Worm (Caenorhabditis elegans): ENCODE results near the gene F54H12.2.

Gene F54H12.2

ce11 chrIII:7986585-7987171 lies 22.3 kb downstream of the F54H12.2 start, which contains the start of gene hrpk-2:
Gene hrpk-2 (plus strand): TSS chrIII:7987121.
- no peak for TF ChIP-seq M03D4.4 (tag; optimal IDR thresholded peaks at IDR 0.05)
- TF ChIP-seq elt-3 (tag; optimal IDR thresholded peaks at IDR 0.05) = no peak
- TF ChIP-seq ces-1 (GFP tag; optimal IDR thresholded peaks at IDR 0.05) = no peak
- TF ChIP-seq ceh-39 (tag; optimal IDR thresholded peaks at IDR 0.05) = no peak
- TF ChIP-seq nhr-12 (tag; optimal IDR thresholded peaks at IDR 0.05) = no peak
- TF ChIP-seq nhr-237 (tag; optimal IDR thresholded peaks at IDR 0.05) = no peak
- no peak for TF ChIP-seq ceh-83 (GFP tag; optimal IDR thresholded peaks at IDR 0.05)
- no peak for TF ChIP-seq bed-3 (GFP tag; optimal IDR thresholded peaks at IDR 0.05)
- TF ChIP-seq hlh-1 (tag; optimal IDR thresholded peaks at IDR 0.05) = no peak
- TF ChIP-seq zip-8 (tag; optimal IDR thresholded peaks at IDR 0.05) = no peak
- TF ChIP-seq drap-1 (GFP tag; optimal IDR thresholded peaks at IDR 0.05) = no peak
- TF ChIP-seq nhr-76 (tag; optimal IDR thresholded peaks at IDR 0.05) = no peak
- TF ChIP-seq unc-120 (tag; optimal IDR thresholded peaks at IDR 0.05; ENCODE audit: poor library complexity, severe bottlenecking) = no peak
- TF ChIP-seq mep-1 (tag; optimal IDR thresholded peaks at IDR 0.05) = no peak
- no peak for TF ChIP-seq lin-13 (tag; optimal IDR thresholded peaks at IDR 0.05)

DNA sequence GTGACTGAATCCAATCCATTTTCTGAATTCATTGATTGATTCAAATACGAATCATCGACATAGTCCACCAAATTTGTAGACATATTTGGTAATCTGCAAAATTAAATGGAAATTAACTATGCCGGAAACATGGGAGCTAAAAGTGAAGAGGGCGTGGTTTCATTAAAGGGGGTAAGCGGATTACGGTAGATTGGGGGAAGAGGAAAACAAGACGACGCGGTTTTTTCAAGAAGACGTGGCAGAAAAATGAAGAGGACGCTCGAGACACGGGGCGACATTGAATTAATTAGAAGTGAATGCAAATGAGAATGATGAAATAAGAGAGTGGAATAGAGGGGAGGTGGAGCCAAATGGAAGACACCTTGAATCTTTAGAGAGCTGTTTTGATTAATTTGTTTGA lies 32.0 kb downstream of the F54H12.2 start, which contains the start of gene npr-17:
TSS of gene npr-17 (minus strand) at position 101 of the 400 bp plus-strand sequence.
- no peak for TF ChIP-seq lin-32 (GFP tag; optimal IDR thresholded peaks at IDR 0.05)
- no peak for TF ChIP-seq nhr-2 (tag; optimal IDR thresholded peaks at IDR 0.05)
- TF ChIP-seq unc-120 (tag; optimal IDR thresholded peaks at IDR 0.05; ENCODE audit: poor library complexity, severe bottlenecking) = no peak
- TF ChIP-seq snpc-4 (tag; optimal IDR thresholded peaks at IDR 0.05) = no peak
- TF ChIP-seq sptf-1 (tag; optimal IDR thresholded peaks at IDR 0.05) = no peak
- no peak for TF ChIP-seq ham-2 (GFP tag; optimal IDR thresholded peaks at IDR 0.05)
- TF ChIP-seq zip-8 (tag; optimal IDR thresholded peaks at IDR 0.05) = no peak
- TF ChIP-seq nhr-76 (tag; optimal IDR thresholded peaks at IDR 0.05) = no peak
- TF ChIP-seq nhr-28 (tag; optimal IDR thresholded peaks at IDR 0.05) = no peak
- no peak for TF ChIP-seq ztf-11 (tag; optimal IDR thresholded peaks at IDR 0.05)
- TF ChIP-seq ceh-39 (tag; optimal IDR thresholded peaks at IDR 0.05) = no peak
- no peak for TF ChIP-seq unc-62 (GFP tag; optimal IDR thresholded peaks at IDR 0.05)

ce11 chrIII:7997447-7998046 lies 33.2 kb downstream of the F54H12.2 start:
- no peak for TF ChIP-seq nhr-12 (tag; optimal IDR thresholded peaks at IDR 0.05)
- no peak for TF ChIP-seq hlh-1 (tag; optimal IDR thresholded peaks at IDR 0.05)
- no peak for TF ChIP-seq nhr-2 (tag; optimal IDR thresholded peaks at IDR 0.05)
- no peak for TF ChIP-seq M03D4.4 (tag; optimal IDR thresholded peaks at IDR 0.05)

DNA sequence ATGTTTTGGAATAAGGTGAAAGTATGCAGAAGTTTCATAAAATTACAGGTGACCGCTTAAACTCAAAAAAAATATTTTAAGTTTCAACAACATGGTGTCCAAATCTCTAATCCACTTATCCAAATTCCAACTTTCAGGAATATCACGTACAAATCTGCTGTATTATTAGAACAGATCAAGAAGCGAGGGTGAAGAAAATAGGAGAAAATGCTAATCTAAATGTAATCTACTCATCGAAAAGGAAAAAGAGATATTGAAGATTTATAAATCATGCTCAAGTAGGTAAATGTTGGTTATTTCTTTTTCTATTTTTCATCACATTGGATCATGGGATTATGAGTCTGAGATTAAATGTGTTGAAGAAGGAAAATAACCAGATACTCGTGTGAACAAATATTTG lies 37.2 kb downstream of the F54H12.2 start:
- TF ChIP-seq sptf-1 (tag; optimal IDR thresholded peaks at IDR 0.05) (no peak), ceh-39 (tag; optimal IDR thresholded peaks at IDR 0.05) (no peak), nhr-12 (tag; optimal IDR thresholded peaks at IDR 0.05) (no peak), nhr-2 (tag; optimal IDR thresholded peaks at IDR 0.05) (no peak), snpc-4 (tag; optimal IDR thresholded peaks at IDR 0.05) (no peak), lin-32 (GFP tag; optimal IDR thresholded peaks at IDR 0.05) (no peak)

DNA sequence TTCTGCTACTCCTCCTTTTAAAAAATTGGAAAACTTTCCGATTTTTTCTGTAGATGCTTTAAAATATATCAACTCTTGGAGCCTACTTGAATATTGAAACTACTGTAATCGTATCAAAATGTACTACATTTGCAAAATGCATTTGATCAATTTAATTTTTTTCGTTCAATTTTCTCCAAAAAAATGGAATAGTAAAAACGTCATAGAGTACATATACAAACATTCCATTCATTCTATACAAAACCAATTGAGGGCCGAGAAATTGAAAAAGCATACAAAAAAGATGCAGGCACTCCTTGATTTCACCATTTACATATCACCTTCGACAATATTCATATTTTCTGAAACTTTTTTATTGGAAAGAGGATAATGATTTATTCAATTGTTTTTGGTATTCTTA lies 39.7 kb downstream of the F54H12.2 start, which contains the start of gene C06G4.6:
TSS of gene C06G4.6 (plus strand) at position 301 of the 400 bp plus-strand sequence.
- TF ChIP-seq nhr-76 (tag; optimal IDR thresholded peaks at IDR 0.05) (no peak), ztf-11 (tag; optimal IDR thresholded peaks at IDR 0.05) (no peak), nhr-12 (tag; optimal IDR thresholded peaks at IDR 0.05) (no peak), snpc-4 (tag; optimal IDR thresholded peaks at IDR 0.05) (no peak), ces-1 (GFP tag; optimal IDR thresholded peaks at IDR 0.05) (no peak), lin-32 (GFP tag; optimal IDR thresholded peaks at IDR 0.05) (no peak), M03D4.4 (tag; optimal IDR thresholded peaks at IDR 0.05) (no peak), unc-39 (tag; optimal IDR thresholded peaks at IDR 0.05) (no peak), nhr-2 (tag; optimal IDR thresholded peaks at IDR 0.05) (no peak), blmp-1 (tag; optimal IDR thresholded peaks at IDR 0.05) (no peak), lin-13 (tag; optimal IDR thresholded peaks at IDR 0.05) (no peak), bed-3 (GFP tag; optimal IDR thresholded peaks at IDR 0.05) (no peak), unc-120 (tag; optimal IDR thresholded peaks at IDR 0.05; ENCODE audit: poor library complexity, severe bottlenecking) (no peak), drap-1 (GFP tag; optimal IDR thresholded peaks at IDR 0.05) (no peak), mls-2 (tag; optimal IDR thresholded peaks at IDR 0.05) (no peak), ham-2 (GFP tag; optimal IDR thresholded peaks at IDR 0.05) (no peak), lsy-2 (tag; optimal IDR thresholded peaks at IDR 0.05) (no peak), zip-8 (tag; optimal IDR thresholded peaks at IDR 0.05) (no peak), nhr-237 (tag; optimal IDR thresholded peaks at IDR 0.05) (no peak)

DNA sequence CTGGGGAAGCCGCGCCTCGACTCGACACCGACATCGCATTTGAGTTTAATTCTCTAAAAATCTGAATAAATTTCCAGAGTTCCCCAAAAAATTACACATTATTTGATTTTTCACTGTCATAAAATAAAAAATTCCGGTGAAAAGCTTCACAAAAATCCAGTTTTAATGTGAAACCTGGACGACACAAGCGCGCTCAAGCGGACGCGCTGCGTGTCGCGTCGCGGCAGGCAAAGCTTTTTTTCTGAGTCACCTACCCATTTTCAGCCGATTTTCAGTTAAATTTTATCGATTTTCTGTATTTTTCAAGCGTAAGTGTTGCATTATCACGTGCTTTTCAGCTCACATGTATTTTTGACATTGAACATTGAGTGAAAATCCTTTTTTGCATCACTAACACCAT lies 45.4 kb downstream of the F54H12.2 start, which contains the start of gene cit-1.1:
TSS of gene cit-1.1 (minus strand) at position 53 of the 400 bp plus-strand sequence.
- no peak for TF ChIP-seq cnd-1 (tag; optimal IDR thresholded peaks at IDR 0.05)
- no peak for TF ChIP-seq zip-8 (tag; optimal IDR thresholded peaks at IDR 0.05)
- peak; percentile 25 for TF ChIP-seq mep-1 (tag; optimal IDR thresholded peaks at IDR 0.05)
- TF ChIP-seq nhr-2 (tag; optimal IDR thresholded peaks at IDR 0.05) = no peak
- TF ChIP-seq M03D4.4 (tag; optimal IDR thresholded peaks at IDR 0.05) = no peak
- TF ChIP-seq sptf-1 (tag; optimal IDR thresholded peaks at IDR 0.05) = no peak
- TF ChIP-seq tbx-8 (GFP tag; optimal IDR thresholded peaks at IDR 0.05) = no peak
- no peak for TF ChIP-seq flh-1 (GFP tag; optimal IDR thresholded peaks at IDR 0.05)
- peak; percentile 35 for TF ChIP-seq lsy-2 (tag; optimal IDR thresholded peaks at IDR 0.05)
- TF ChIP-seq ceh-39 (tag; optimal IDR thresholded peaks at IDR 0.05) = no peak

Measured in whole organism, mixed stage, embryonic.